Worm (Caenorhabditis elegans) whole organism, L2 larva: ENCODE data around the gene flh-1.

Source experiments
- Y55F3AM.14 ChIP-seq: fragments of 200-800 bp; sonication (Bioruptor generic); optimal IDR thresholded peaks from 2 replicates; lab custom pipeline; 2018; ENCODE audit warnings: mild to moderate bottlenecking, missing genetic modification characterization, missing compliant biosample characterization
- alr-1 ChIP-seq: fragments of 150-350 bp; optimal IDR thresholded peaks from 2 replicates; lab custom pipeline; 2014; ENCODE audit warnings: missing biosample characterization, missing genetic modification characterization
- fos-1 ChIP-seq: fragments of 150-350 bp; optimal IDR thresholded peaks from 2 replicates; lab custom pipeline; 2014; ENCODE audit warnings: missing biosample characterization, missing genetic modification characterization
- nhr-11 ChIP-seq: fragments of 150-350 bp; optimal IDR thresholded peaks from 2 replicates; lab custom pipeline; 2014; ENCODE audit warnings: missing biosample characterization, missing genetic modification characterization
- nhr-12 ChIP-seq: fragments of 150-350 bp; optimal IDR thresholded peaks from 2 replicates; lab custom pipeline; 2014; ENCODE audit warnings: missing biosample characterization, missing genetic modification characterization
- nhr-129 ChIP-seq: fragments of 150-350 bp; optimal IDR thresholded peaks from 2 replicates; lab custom pipeline; 2014; ENCODE audit warnings: missing biosample characterization, missing genetic modification characterization
- nhr-237 ChIP-seq: fragments of 150-350 bp; optimal IDR thresholded peaks from 2 replicates; lab custom pipeline; 2014; ENCODE audit warnings: missing biosample characterization, missing genetic modification characterization
- nhr-77 ChIP-seq: fragments of 150-350 bp; optimal IDR thresholded peaks from 2 replicates; lab custom pipeline; 2014; ENCODE audit warnings: missing biosample characterization, missing genetic modification characterization
- snpc-4 ChIP-seq: fragments of 150-350 bp; optimal IDR thresholded peaks from 2 replicates; lab custom pipeline; 2014; ENCODE audit warnings: missing biosample characterization, missing genetic modification characterization
- unc-62 ChIP-seq: fragments of 150-350 bp; optimal IDR thresholded peaks from 2 replicates; lab custom pipeline; 2014; ENCODE audit warnings: missing biosample characterization, missing genetic modification reagents, missing genetic modification characterization
- ztf-11 ChIP-seq: sonication (generic microtip); optimal IDR thresholded peaks from 2 replicates; lab custom pipeline; 2017; ENCODE audit warnings: missing biosample characterization, missing genetic modification characterization

ce11 chrIV:9263812-9264320 is at the start of gene flh-1:
- TF ChIP-seq unc-62 (GFP tag; lab: Kevin White, UChicago), result no peak
- TF ChIP-seq nhr-12, result no peak
- TF ChIP-seq snpc-4 (tag; lab: Kevin White, UChicago), result no peak
- TF ChIP-seq nhr-237 (tag; lab: Kevin White, UChicago), result no peak
- no peak for TF ChIP-seq fos-1
- no peak for TF ChIP-seq nhr-129
- no peak for TF ChIP-seq ztf-11
- no peak for TF ChIP-seq Y55F3AM.14 (GFP tag; lab: Kevin White, UChicago)
- TF ChIP-seq nhr-77 (tag; lab: Kevin White, UChicago), result no peak
- TF ChIP-seq alr-1 (tag; lab: Kevin White, UChicago), result no peak
- TF ChIP-seq nhr-11 (tag; lab: Kevin White, UChicago), result no peak
